Worm (Caenorhabditis elegans) whole organism, L3 larva: ENCODE results near the gene wrm-1.

ENCODE experiments used
- aly-2 ChIP-seq: fragments of 150-350 bp; optimal IDR thresholded peaks from 2 replicates; lab custom pipeline; 2014; ENCODE audit warnings: missing biosample characterization, missing genetic modification characterization
- ceh-28 ChIP-seq: fragments of 150-350 bp; optimal IDR thresholded peaks from 2 replicates; lab custom pipeline; 2014; ENCODE audit warnings: missing biosample characterization, missing genetic modification reagents, missing genetic modification characterization
- ceh-82 ChIP-seq: fragments of 150-350 bp; optimal IDR thresholded peaks from 2 replicates; lab custom pipeline; 2014; ENCODE audit warnings: missing biosample characterization, missing genetic modification characterization
- daf-12 ChIP-seq: fragments of 150-350 bp; optimal IDR thresholded peaks from 2 replicates; lab custom pipeline; 2014; ENCODE audit warnings: missing biosample characterization, missing genetic modification reagents, missing genetic modification characterization
- egl-27 ChIP-seq: sonication (generic microtip); optimal IDR thresholded peaks from 4 replicates; lab custom pipeline; 2017; ENCODE audit warnings: missing biosample characterization, missing genetic modification reagents, missing genetic modification characterization
- elt-2 ChIP-seq: sonication (generic microtip); optimal IDR thresholded peaks from 2 replicates; lab custom pipeline; 2016; ENCODE audit warnings: missing genetic modification reagents, mild to moderate bottlenecking, missing genetic modification characterization, missing compliant biosample characterization
- fos-1 ChIP-seq: fragments of 150-350 bp; optimal IDR thresholded peaks from 2 replicates; lab custom pipeline; 2014; ENCODE audit warnings: missing biosample characterization, missing genetic modification characterization
- lin-39 ChIP-seq: fragments of 150-350 bp; optimal IDR thresholded peaks from 2 replicates; lab custom pipeline; 2018; ENCODE audit warnings: missing biosample characterization, missing genetic modification reagents, missing genetic modification characterization
- mdl-1 ChIP-seq: fragments of 150-350 bp; optimal IDR thresholded peaks from 2 replicates; lab custom pipeline; 2014; ENCODE audit warnings: missing biosample characterization, missing genetic modification characterization
- nfya-1 ChIP-seq: sonication (generic microtip); optimal IDR thresholded peaks from 2 replicates; lab custom pipeline; 2017; ENCODE audit warnings: missing genetic modification characterization, mild to moderate bottlenecking, missing compliant biosample characterization, antibody characterized with exemption, moderate library complexity; ENCODE audit not compliant: insufficient read depth
- nhr-23 ChIP-seq: fragments of 150-350 bp; optimal IDR thresholded peaks from 2 replicates; lab custom pipeline; 2014; ENCODE audit warnings: missing biosample characterization, missing genetic modification reagents, missing genetic modification characterization
- pha-4 ChIP-seq: fragments of 150-350 bp; optimal IDR thresholded peaks from 2 replicates; lab custom pipeline; 2014; ENCODE audit warnings: missing biosample characterization, missing genetic modification reagents, missing genetic modification characterization
- tbx-2 ChIP-seq: sonication (generic microtip); optimal IDR thresholded peaks from 2 replicates; lab custom pipeline; 2016; ENCODE audit warnings: mild to moderate bottlenecking, missing genetic modification characterization, missing compliant biosample characterization
- ztf-11 ChIP-seq: fragments of 150-350 bp; optimal IDR thresholded peaks from 2 replicates; lab custom pipeline; 2014; ENCODE audit warnings: missing biosample characterization, missing genetic modification characterization

DNA sequence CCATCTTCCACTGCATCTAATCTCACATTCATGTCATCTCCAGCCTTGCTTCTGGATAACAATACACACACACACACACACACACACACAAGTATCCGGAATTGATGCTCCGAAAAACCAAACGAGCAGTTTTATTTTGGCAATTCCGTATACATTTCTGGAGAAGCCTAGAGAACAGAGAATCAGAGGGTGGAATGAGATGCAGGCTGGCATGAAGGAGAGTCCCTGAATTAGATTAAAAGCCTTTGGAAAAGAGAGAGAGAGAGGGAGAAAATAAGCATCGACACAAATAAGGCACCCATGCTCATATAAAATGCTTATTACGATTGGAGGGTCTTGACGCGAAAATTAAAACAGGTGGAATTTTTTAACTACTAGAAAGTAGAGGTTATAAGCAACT, 38.1 kb downstream of the wrm-1 start:
- TF ChIP-seq pha-4 (no peak), egl-27 (tag; lab: Kevin White, UChicago) (no peak), ceh-28 (tag; lab: Kevin White, UChicago) (no peak), nhr-23 (tag; lab: Kevin White, UChicago) (no peak), aly-2 (tag; lab: Kevin White, UChicago) (no peak), ceh-82 (no peak), elt-2 (tag; lab: Kevin White, UChicago) (no peak), ztf-11 (tag; lab: Kevin White, UChicago) (no peak), tbx-2 (tag; lab: Kevin White, UChicago) (no peak), daf-12 (tag; lab: Kevin White, UChicago) (no peak), nfya-1 (tag; lab: Kevin White, UChicago) (peak; percentile 7), mdl-1 (no peak), lin-39 (tag; lab: Kevin White, UChicago) (no peak), fos-1 (no peak)
